Fruit fly (Drosophila melanogaster) whole organism, wandering third instar larva: ENCODE measurements around the gene CG11409.

Experiments
- Abd-B ChIP-seq: fragments of >200 bp; optimal IDR thresholded peaks from 2 replicates; lab custom pipeline; 2017; ENCODE audit warnings: missing biosample characterization, missing genetic modification characterization
- CG32264 ChIP-seq: fragments of 200-800 bp; sonication (Bioruptor generic); optimal IDR thresholded peaks from 2 replicates; lab custom pipeline; 2016; ENCODE audit warnings: missing biosample characterization, missing genetic modification characterization
- CG9705 ChIP-seq: fragments of 200-800 bp; sonication (Bioruptor generic); optimal IDR thresholded peaks from 2 replicates; lab custom pipeline; 2018; ENCODE audit warnings: missing biosample characterization, mild to moderate bottlenecking, missing genetic modification characterization
- CrebA ChIP-seq: fragments of 200-800 bp; sonication (Bioruptor generic); optimal IDR thresholded peaks from 2 replicates; lab custom pipeline; 2016; ENCODE audit warnings: missing biosample characterization, mild to moderate bottlenecking, missing genetic modification characterization, borderline replicate concordance
- Dfd ChIP-seq: fragments of >200 bp; optimal IDR thresholded peaks from 2 replicates; lab custom pipeline; 2017; ENCODE audit warnings: missing biosample characterization, missing genetic modification characterization
- Dif ChIP-seq: fragments of 200-275, 200-300 bp; sonication (Bioruptor generic); optimal IDR thresholded peaks from 2 replicates; lab custom pipeline; 2018; ENCODE audit warnings: missing biosample characterization, missing genetic modification characterization; ENCODE audit not compliant: partially characterized antibody
- GATAd ChIP-seq: sonication (Bioruptor generic); optimal IDR thresholded peaks from 2 replicates; lab custom pipeline; 2016; ENCODE audit warnings: missing biosample characterization, missing genetic modification characterization
- HLH106 ChIP-seq: fragments of 200-800 bp; optimal IDR thresholded peaks from 3 replicates; lab custom pipeline; 2019; ENCODE audit warnings: missing biosample characterization, mild to moderate bottlenecking, missing genetic modification characterization, moderate library complexity
- Hnf4 ChIP-seq: fragments of 200-800 bp; sonication (Bioruptor generic); optimal IDR thresholded peaks from 2 replicates; lab custom pipeline; 2016; ENCODE audit warnings: missing biosample characterization, mild to moderate bottlenecking, missing genetic modification characterization
- Hr78 ChIP-seq: fragments of >200 bp; optimal IDR thresholded peaks from 2 replicates; lab custom pipeline; 2017; ENCODE audit warnings: missing biosample characterization, missing genetic modification characterization
- Hr83 ChIP-seq: fragments of 200-300 bp; sonication (Bioruptor generic); optimal IDR thresholded peaks from 2 replicates; lab custom pipeline; 2016; ENCODE audit warnings: missing biosample characterization, mild to moderate bottlenecking, missing genetic modification characterization, moderate library complexity; ENCODE audit not compliant: poor library complexity, severe bottlenecking
- Jra ChIP-seq: sonication (Bioruptor generic); optimal IDR thresholded peaks from 2 replicates; lab custom pipeline; 2016; ENCODE audit warnings: missing biosample characterization, missing genetic modification characterization
- Mio ChIP-seq: sonication (Bioruptor generic); optimal IDR thresholded peaks from 2 replicates; lab custom pipeline; 2016; ENCODE audit warnings: missing biosample characterization, missing genetic modification characterization
- Myc ChIP-seq: fragments of >200 bp; optimal IDR thresholded peaks from 2 replicates; lab custom pipeline; 2017
- N ChIP-seq: fragments of >200 bp; optimal IDR thresholded peaks from 2 replicates; lab custom pipeline; 2018; ENCODE audit warnings: missing biosample characterization, missing external identifiers, missing genetic modification characterization
- OdsH ChIP-seq: fragments of 200-800 bp; sonication (Bioruptor generic); optimal IDR thresholded peaks from 2 replicates; lab custom pipeline; 2016; ENCODE audit warnings: missing biosample characterization, mild to moderate bottlenecking, missing genetic modification characterization
- Sp1 ChIP-seq: fragments of 200-800 bp; sonication (Bioruptor generic); optimal IDR thresholded peaks from 3 replicates; lab custom pipeline; 2019; ENCODE audit warnings: missing biosample characterization, mild to moderate bottlenecking, missing genetic modification characterization, moderate library complexity
- br ChIP-seq: fragments of 200-800 bp; sonication (Bioruptor generic); optimal IDR thresholded peaks from 2 replicates; lab custom pipeline; 2016; ENCODE audit warnings: missing biosample characterization, missing genetic modification characterization
- dl ChIP-seq, 2 experiments: fragments of 175-275, 200-275 bp in 1 of 2; fragments of 200-275 bp in 1 of 2; sonication (Bioruptor generic); optimal IDR thresholded peaks; lab custom pipeline; 2018; ENCODE audit warnings: mild to moderate bottlenecking in 2 of 2, missing biosample characterization in 2 of 2, missing genetic modification characterization in 2 of 2, moderate library complexity in 2 of 2; ENCODE audit not compliant: partially characterized antibody in 2 of 2, insufficient read depth in 1 of 2
- dmrt93B ChIP-seq: fragments of 200-800 bp; sonication (Bioruptor generic); optimal IDR thresholded peaks from 2 replicates; lab custom pipeline; 2018; ENCODE audit warnings: missing biosample characterization, mild to moderate bottlenecking, missing genetic modification characterization
- dsf ChIP-seq: sonication (Bioruptor generic); optimal IDR thresholded peaks from 2 replicates; lab custom pipeline; 2016; ENCODE audit warnings: missing biosample characterization, missing genetic modification characterization, borderline replicate concordance
- ey ChIP-seq: fragments of 200-800 bp; sonication (Bioruptor generic); optimal IDR thresholded peaks from 2 replicates; lab custom pipeline; 2016; ENCODE audit warnings: missing biosample characterization, missing genetic modification characterization
- foxo ChIP-seq, 2 experiments: fragments of 200-800 bp; sonication (Bioruptor generic); optimal IDR thresholded peaks; 2 replicates in 1 of 2; 3 replicates in 1 of 2; lab custom pipeline; 2016 to 2017; ENCODE audit warnings: missing biosample characterization in 2 of 2, missing genetic modification characterization in 2 of 2
- fru ChIP-seq: fragments of 200-800 bp; sonication (Bioruptor generic); optimal IDR thresholded peaks from 3 replicates; lab custom pipeline; 2016; ENCODE audit warnings: missing biosample characterization, mild to moderate bottlenecking, missing genetic modification characterization
- h ChIP-seq: fragments of 200-800 bp; sonication (Bioruptor generic); optimal IDR thresholded peaks from 3 replicates; lab custom pipeline; 2016; ENCODE audit warnings: missing biosample characterization, mild to moderate bottlenecking, missing genetic modification characterization
- jim ChIP-seq: fragments of 175-275, 200-325 bp; sonication (Bioruptor generic); optimal IDR thresholded peaks from 2 replicates; lab custom pipeline; 2016; ENCODE audit warnings: missing biosample characterization, mild to moderate bottlenecking, missing genetic modification characterization
- lola ChIP-seq: fragments of >200 bp; optimal IDR thresholded peaks from 2 replicates; lab custom pipeline; 2017; ENCODE audit warnings: missing biosample characterization, missing genetic modification characterization
- pan ChIP-seq: fragments of >200 bp; optimal IDR thresholded peaks from 2 replicates; lab custom pipeline; 2017
- psq ChIP-seq: fragments of 200-800 bp; sonication (Bioruptor generic); optimal IDR thresholded peaks from 3 replicates; lab custom pipeline; 2017; ENCODE audit warnings: missing biosample characterization, mild to moderate bottlenecking, missing genetic modification characterization, moderate library complexity
- rgr ChIP-seq: fragments of 200-800 bp; sonication (Bioruptor generic); optimal IDR thresholded peaks from 3 replicates; lab custom pipeline; 2016; ENCODE audit warnings: missing biosample characterization, mild to moderate bottlenecking, missing genetic modification characterization
- sage ChIP-seq: fragments of 200-800 bp; sonication (Bioruptor generic); optimal IDR thresholded peaks from 2 replicates; lab custom pipeline; 2016; ENCODE audit warnings: missing biosample characterization, mild to moderate bottlenecking, missing genetic modification characterization
- sv ChIP-seq: fragments of 200-800 bp; sonication (Bioruptor generic); optimal IDR thresholded peaks from 3 replicates; lab custom pipeline; 2016; ENCODE audit warnings: missing biosample characterization, missing genetic modification characterization
- usp ChIP-seq: fragments of >200 bp; optimal IDR thresholded peaks from 2 replicates; lab custom pipeline; 2017; ENCODE audit warnings: missing biosample characterization, missing genetic modification characterization
- woc ChIP-seq: sonication (Bioruptor generic); optimal IDR thresholded peaks from 2 replicates; lab custom pipeline; 2016; ENCODE audit warnings: missing biosample characterization, mild to moderate bottlenecking, missing genetic modification characterization

CG11409 gene

dm6 chrX:1381413-1381991 is 40.1 kb upstream of the CG11409 start:
- TF ChIP-seq CrebA (GFP tag; lab: Kevin White, UChicago) (no peak), lola (GFP tag; lab: Kevin White, UChicago) (no peak), Hr78 (GFP tag; lab: Kevin White, UChicago) (no peak), Hnf4 (GFP tag; lab: Kevin White, UChicago) (no peak), usp (GFP tag; lab: Kevin White, UChicago) (no peak), dmrt93B (no peak), woc (no peak), Jra (GFP tag; lab: Kevin White, UChicago) (no peak), br (no peak), psq (GFP tag; lab: Kevin White, UChicago) (no peak), GATAd (GFP tag; lab: Kevin White, UChicago) (no peak), foxo (GFP tag; optimal IDR thresholded peaks at IDR 0.05; lab: Kevin White, UChicago) (no peak), jim (GFP tag; lab: Kevin White, UChicago) (no peak), Abd-B (no peak), Dfd (GFP tag; lab: Kevin White, UChicago) (no peak), sage (no peak), CG9705 (no peak), rgr (no peak)

- TF ChIP-seq ey (GFP tag; lab: Kevin White, UChicago) (peak; percentile 19), Sp1 (GFP tag; lab: Kevin White, UChicago) (peak; percentile 14), dl (GFP tag; optimal IDR thresholded peaks at IDR 0.05; lab: Kevin White, UChicago; ENCODE audit: insufficient read depth in 1 of 2, partially characterized antibody in 2 of 2) (no peak), foxo (GFP tag; optimal IDR thresholded peaks at IDR 0.05; lab: Kevin White, UChicago) (peak in 1 of 2 experiments; percentile 64), dsf (GFP tag; lab: Kevin White, UChicago) (no peak), sv (GFP tag; lab: Kevin White, UChicago) (peak; percentile 3), Myc (lab: Kevin White, UChicago) (peak; percentile 37), fru (GFP tag; lab: Kevin White, UChicago) (no peak), psq (GFP tag; lab: Kevin White, UChicago) (peak; percentile 11), lola (GFP tag; lab: Kevin White, UChicago) (no peak), CG9705 (peak; percentile 9), Hr83 (peak; percentile 69), br (peak; percentile 28), Dif (peak; percentile 17), N (GFP tag; lab: Kevin White, UChicago) (no peak), HLH106 (peak; percentile 44), pan (lab: Kevin White, UChicago) (no peak), rgr (peak; percentile 63), h (GFP tag; lab: Kevin White, UChicago) (peak; percentile 48)
These were observed 39.1 kb upstream of the CG11409 start, which contains the start of the genes CG3719 and CG32813 for dm6 chrX:1380350-1381060. Gene CG3719 (minus strand): TSS chrX:1380480. Gene CG32813 (plus strand): TSS chrX:1380914.

DNA sequence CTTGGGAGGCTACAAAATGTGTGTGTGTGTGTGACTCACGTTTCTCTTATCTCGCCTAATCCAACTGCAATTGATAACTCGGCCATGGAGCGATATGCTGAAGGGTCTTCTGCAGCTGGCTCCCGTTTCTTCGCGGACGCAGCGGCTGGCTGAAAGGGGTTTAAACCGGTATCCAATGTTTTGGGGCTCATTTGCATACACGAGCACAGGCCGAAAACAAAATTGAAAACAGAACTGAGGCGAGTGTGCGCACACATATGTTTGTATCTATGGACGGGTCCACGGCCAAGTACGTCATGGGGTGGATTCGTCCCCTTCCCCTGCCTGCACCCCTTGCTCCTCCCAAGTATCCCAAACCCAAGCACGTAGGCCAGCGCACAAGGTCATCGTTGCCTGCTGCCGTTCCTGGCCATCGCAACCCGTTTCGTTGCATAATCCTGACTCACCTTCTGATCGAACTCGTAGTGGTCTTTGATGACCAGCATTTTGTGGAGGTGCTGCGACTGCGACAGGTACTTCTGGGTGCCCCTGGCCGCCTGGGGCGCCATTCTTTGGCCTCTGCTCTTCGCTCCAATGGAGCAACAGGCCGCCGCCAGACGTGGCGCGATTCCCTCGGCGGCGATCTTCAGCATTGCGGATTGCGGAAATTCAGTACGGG is 38.4 kb upstream of the CG11409 start:
- TF ChIP-seq h (GFP tag; lab: Kevin White, UChicago) = no peak
- TF ChIP-seq CG9705 = no peak
- no peak for TF ChIP-seq Hr78 (GFP tag; lab: Kevin White, UChicago)
- TF ChIP-seq ey (GFP tag; lab: Kevin White, UChicago) = no peak
- TF ChIP-seq br = no peak
- TF ChIP-seq Dfd (GFP tag; lab: Kevin White, UChicago) = no peak
- TF ChIP-seq Mio = no peak
- TF ChIP-seq CG32264 = no peak
- no peak for TF ChIP-seq OdsH (GFP tag; lab: Kevin White, UChicago)
